Fruit fly (Drosophila melanogaster) whole organism, adult: ENCODE results near the gene P58IPK.
A peak's percentile ranks its signal among the peaks of the same experiment; 100 is the strongest.

Source experiments
- CG11617 ChIP-seq: fragments of 200-800 bp; sonication (Bioruptor generic); optimal IDR thresholded peaks from 2 replicates; lab custom pipeline; 2017; ENCODE audit warnings: mild to moderate bottlenecking, missing biosample characterization, missing genetic modification reagents, missing genetic modification characterization
- CG12768 ChIP-seq: fragments of 200-800 bp; sonication (Bioruptor generic); optimal IDR thresholded peaks from 2 replicates; lab custom pipeline; 2017; ENCODE audit warnings: missing biosample characterization, missing genetic modification characterization, mild to moderate bottlenecking, moderate library complexity, missing genetic modification reagents
- CG14711 ChIP-seq: fragments of 200-800 bp; sonication (Bioruptor generic); optimal IDR thresholded peaks from 2 replicates; lab custom pipeline; 2018; ENCODE audit warnings: missing biosample characterization, mild to moderate bottlenecking, missing genetic modification characterization, moderate library complexity
- CG1620 ChIP-seq: fragments of 200-800 bp; sonication (Bioruptor generic); optimal IDR thresholded peaks from 2 replicates; lab custom pipeline; 2016; ENCODE audit warnings: missing biosample characterization, missing genetic modification characterization
- CG33017 ChIP-seq: fragments of 200-800 bp; sonication (Bioruptor generic); optimal IDR thresholded peaks from 2 replicates; lab custom pipeline; 2018; ENCODE audit warnings: missing biosample characterization, mild to moderate bottlenecking, missing genetic modification characterization, moderate library complexity
- CG5204 ChIP-seq: fragments of 200-800 bp; sonication (Bioruptor generic); optimal IDR thresholded peaks from 2 replicates; lab custom pipeline; 2016; ENCODE audit warnings: missing biosample characterization, missing genetic modification characterization
- CG7045 ChIP-seq: fragments of 200-800 bp; sonication (Bioruptor generic); optimal IDR thresholded peaks from 2 replicates; lab custom pipeline; 2017; ENCODE audit warnings: missing biosample characterization, mild to moderate bottlenecking, missing genetic modification characterization
- CG7101 ChIP-seq: fragments of 200-800 bp; sonication (Bioruptor generic); optimal IDR thresholded peaks from 2 replicates; lab custom pipeline; 2018; ENCODE audit warnings: missing biosample characterization, mild to moderate bottlenecking, missing genetic modification characterization, moderate library complexity
- Clk ChIP-seq: fragments of 200-800 bp; sonication (Bioruptor generic); optimal IDR thresholded peaks from 2 replicates; lab custom pipeline; 2017; ENCODE audit warnings: missing biosample characterization, missing genetic modification characterization
- Crg-1 ChIP-seq: fragments of 200-800 bp; sonication (Bioruptor generic); optimal IDR thresholded peaks from 2 replicates; lab custom pipeline; 2016; ENCODE audit warnings: missing biosample characterization, missing genetic modification characterization
- Hr96 ChIP-seq: fragments of 200-800 bp; sonication (Bioruptor generic); optimal IDR thresholded peaks from 2 replicates; lab custom pipeline; 2016; ENCODE audit warnings: missing biosample characterization, missing genetic modification characterization
- Mnt ChIP-seq: fragments of 200-800 bp; sonication (Bioruptor generic); optimal IDR thresholded peaks from 2 replicates; lab custom pipeline; 2016; ENCODE audit warnings: missing biosample characterization, mild to moderate bottlenecking, missing genetic modification characterization
- bab1 ChIP-seq: fragments of 200-800 bp; sonication (Bioruptor generic); optimal IDR thresholded peaks from 3 replicates; lab custom pipeline; 2019; ENCODE audit warnings: missing biosample characterization, mild to moderate bottlenecking, missing genetic modification characterization, moderate library complexity
- cic ChIP-seq: fragments of 200-800 bp; sonication (Bioruptor generic); optimal IDR thresholded peaks from 2 replicates; lab custom pipeline; 2017; ENCODE audit warnings: missing biosample characterization, mild to moderate bottlenecking, missing genetic modification characterization, moderate library complexity
- cnc ChIP-seq, 2 experiments: fragments of >200 bp; optimal IDR thresholded peaks; 2 replicates each; lab custom pipeline; 2017
- kay ChIP-seq: fragments of 200-800 bp; sonication (Bioruptor generic); peaks from one replicate; lab custom pipeline; 2016; ENCODE audit warnings: missing biosample characterization, missing genetic modification characterization, borderline replicate concordance
- ovo ChIP-seq: fragments of 200-800 bp; sonication (Bioruptor generic); optimal IDR thresholded peaks from 2 replicates; lab custom pipeline; 2016; ENCODE audit warnings: missing biosample characterization, missing genetic modification characterization
- pad ChIP-seq: fragments of 200-800 bp; sonication (Bioruptor generic); optimal IDR thresholded peaks from 3 replicates; lab custom pipeline; 2017; ENCODE audit warnings: missing biosample characterization, missing genetic modification characterization, mild to moderate bottlenecking, moderate library complexity, missing genetic modification reagents
- tj ChIP-seq: fragments of 200-800 bp; sonication (Bioruptor generic); optimal IDR thresholded peaks from 3 replicates; lab custom pipeline; 2017; ENCODE audit warnings: missing biosample characterization, mild to moderate bottlenecking, missing genetic modification characterization, moderate library complexity
- toe ChIP-seq: fragments of 200-800 bp; sonication (Bioruptor generic); optimal IDR thresholded peaks from 2 replicates; lab custom pipeline; 2016; ENCODE audit warnings: missing biosample characterization, missing genetic modification characterization

The P58IPK gene

DNA sequence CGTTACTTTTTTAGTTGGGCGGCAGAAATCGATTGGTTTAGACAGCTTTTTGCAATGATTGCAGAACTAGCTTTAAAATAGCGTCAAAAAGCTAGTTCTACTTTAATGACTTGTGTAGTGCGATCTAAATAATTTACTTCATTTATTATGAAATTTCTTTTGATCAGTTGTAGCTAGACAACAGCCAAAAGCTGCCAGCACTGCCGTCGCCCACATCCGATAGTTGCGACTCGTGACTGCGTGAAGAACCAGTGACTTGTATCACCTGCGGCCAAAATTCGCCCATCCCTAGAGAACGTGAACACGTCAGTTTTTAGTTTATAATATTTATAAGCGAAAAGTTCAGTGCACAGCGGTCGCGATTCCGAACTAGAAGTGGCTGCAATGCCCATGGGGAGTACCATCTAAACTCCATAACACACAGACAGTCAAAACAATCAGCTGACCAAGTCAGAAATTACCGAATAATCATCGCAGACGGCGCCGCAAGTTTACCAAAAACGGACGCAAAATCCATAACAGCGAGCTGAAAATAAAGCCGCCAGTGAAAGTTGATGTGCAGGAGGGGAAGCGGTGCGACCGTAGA is at the start of gene P58IPK:
Gene P58IPK (plus strand): TSS at position 280 of the 586 bp plus-strand sequence.
- TF ChIP-seq tj (GFP tag; lab: Kevin White, UChicago) (peak; percentile 41), bab1 (peak; percentile 45), CG7045 (GFP tag; lab: Kevin White, UChicago) (peak; percentile 10), kay (no peak), Hr96 (no peak), pad (GFP tag; lab: Kevin White, UChicago) (peak; percentile 51), CG5204 (GFP tag; lab: Kevin White, UChicago) (no peak), CG7101 (tag; lab: Kevin White, UChicago) (peak; percentile 53), CG11617 (peak; percentile 45), CG1620 (GFP tag; lab: Kevin White, UChicago) (peak; percentile 72), ovo (no peak), toe (peak; percentile 86), CG14711 (tag; lab: Kevin White, UChicago) (peak; percentile 49), CG33017 (peak; percentile 15), cnc (optimal IDR thresholded peaks at IDR 0.05; lab: Kevin White, UChicago) (no peak), CG12768 (GFP tag; lab: Kevin White, UChicago) (peak; percentile 14), Crg-1 (GFP tag; lab: Kevin White, UChicago) (no peak), cic (GFP tag; lab: Kevin White, UChicago) (peak; percentile 46), Mnt (peak; percentile 77), Clk (GFP tag; lab: Kevin White, UChicago) (peak; percentile 31)

DNA sequence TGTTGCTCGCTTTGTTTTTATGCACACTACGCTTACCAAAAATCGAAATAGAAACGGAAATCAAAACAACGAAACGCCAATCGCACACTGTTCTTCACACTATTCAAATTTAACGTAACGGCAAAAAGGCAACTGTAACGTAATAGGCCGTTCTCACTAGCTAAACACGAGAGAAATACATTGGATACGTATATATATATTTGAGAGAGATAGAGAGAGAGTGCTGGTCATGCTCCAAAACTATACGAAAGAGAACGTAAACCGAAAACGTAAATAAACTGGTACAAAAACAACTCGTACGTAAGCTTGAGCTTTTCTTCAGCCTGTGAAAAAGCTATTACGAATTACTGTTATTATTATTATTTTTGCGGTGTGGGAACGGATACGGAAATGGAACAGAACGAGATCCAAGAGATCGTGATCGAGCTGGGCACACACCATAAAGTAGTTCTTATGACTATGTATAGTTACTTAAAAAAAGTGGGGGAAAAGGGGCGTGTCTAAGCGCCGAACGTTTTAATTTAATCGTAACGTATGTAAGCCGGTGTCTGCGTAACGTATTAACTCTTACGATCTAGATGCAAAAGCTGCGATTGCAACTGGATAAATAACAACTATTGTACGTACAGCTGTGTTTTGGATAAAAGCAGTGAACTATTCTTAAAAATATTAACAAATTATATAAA is 43.1 kb upstream of the P58IPK start:
- TF ChIP-seq kay: peak; percentile 68
- TF ChIP-seq cic (GFP tag; lab: Kevin White, UChicago): no peak

DNA sequence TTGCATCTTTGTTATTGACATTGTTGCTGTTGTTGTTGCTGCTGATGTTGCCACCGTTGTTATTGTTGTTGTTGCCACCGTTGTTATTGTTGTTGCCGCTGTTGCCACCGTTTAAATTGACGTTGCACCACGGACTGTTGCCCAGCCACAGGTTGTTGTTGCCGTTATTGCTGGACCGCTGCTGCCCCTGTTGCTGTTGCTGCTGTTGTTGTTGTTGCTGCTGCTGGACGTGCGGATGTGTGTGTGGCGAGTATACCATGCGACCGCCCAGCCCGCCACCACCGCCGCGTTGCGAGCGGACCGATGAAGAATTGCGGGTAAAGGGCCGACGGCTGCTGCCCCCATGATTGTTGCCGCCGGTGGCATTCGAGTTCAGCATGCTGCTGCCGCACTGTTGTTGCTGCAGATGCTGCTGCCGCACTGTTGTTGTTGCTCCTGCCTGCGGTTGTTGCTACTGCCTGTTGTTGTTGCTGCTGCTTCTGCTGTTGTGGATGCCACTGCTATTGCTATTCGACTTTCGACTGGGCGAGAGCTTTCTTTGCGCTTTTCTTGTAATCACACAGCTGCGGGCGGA is 39.8 kb upstream of the P58IPK start:
- TF ChIP-seq CG12768 (GFP tag; lab: Kevin White, UChicago): no peak
- no peak for TF ChIP-seq CG7101 (tag; lab: Kevin White, UChicago)
- no peak for TF ChIP-seq Mnt
- no peak for TF ChIP-seq Crg-1 (GFP tag; lab: Kevin White, UChicago)
- TF ChIP-seq cic (GFP tag; lab: Kevin White, UChicago): no peak
- no peak for TF ChIP-seq pad (GFP tag; lab: Kevin White, UChicago)

DNA sequence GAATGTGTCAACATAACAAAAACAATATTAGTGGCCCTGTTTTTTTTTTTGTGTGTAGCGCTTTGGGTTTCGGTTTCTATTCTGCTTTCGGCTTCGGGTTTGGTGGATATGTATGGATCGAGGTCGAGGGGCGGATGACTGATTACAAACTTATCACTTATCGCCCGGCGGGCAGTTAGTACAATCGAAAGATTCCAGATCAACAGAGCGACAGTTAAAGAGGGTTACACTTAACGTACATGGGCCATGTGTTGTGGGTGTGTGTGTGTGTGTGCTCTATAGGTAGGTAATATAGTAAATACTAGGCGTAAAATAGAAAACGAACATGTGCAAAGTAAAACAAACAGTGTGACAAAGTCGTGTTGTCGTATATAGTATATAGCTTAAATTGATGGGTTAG is 38.0 kb upstream of the P58IPK start:
- TF ChIP-seq CG5204 (GFP tag; lab: Kevin White, UChicago) (no peak), cic (GFP tag; lab: Kevin White, UChicago) (peak; percentile 66), Hr96 (no peak), Mnt (peak; percentile 22)

DNA sequence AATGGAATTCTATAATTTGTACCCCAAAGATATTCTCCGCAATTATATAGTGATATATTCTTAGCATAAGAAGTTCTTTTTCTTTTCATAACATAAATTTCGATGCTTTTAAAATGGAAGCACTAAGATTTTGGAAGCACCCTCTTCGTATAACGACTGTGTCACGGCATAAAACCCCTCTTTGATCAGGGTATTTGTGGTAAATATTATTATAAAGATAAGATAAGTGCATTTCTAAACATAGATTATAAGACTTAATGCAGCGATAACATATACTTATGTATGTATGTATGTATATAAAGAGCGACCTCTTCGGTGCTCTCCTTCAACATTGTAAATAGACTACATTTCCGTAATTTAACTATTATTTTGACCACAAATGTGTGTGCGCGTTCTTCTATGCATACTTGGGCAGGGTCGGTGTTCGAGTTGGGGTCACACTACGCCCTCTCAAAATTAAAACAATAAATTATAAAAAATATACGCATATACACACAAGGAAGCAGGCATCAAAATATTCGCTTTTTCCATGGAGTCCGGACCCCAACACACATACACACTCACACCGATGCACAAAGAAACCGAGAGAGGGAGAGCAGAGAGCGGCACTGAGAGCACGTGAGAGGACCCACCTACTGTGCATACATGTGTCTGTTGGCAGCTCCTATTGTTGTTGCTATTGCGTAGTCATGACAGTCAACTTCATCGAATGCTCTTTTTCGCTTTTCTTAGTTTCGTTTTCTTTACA is 36.3 kb upstream of the P58IPK start:
- TF ChIP-seq Crg-1 (GFP tag; lab: Kevin White, UChicago) (peak; percentile 0), Mnt (peak; percentile 60), CG5204 (GFP tag; lab: Kevin White, UChicago) (no peak)

DNA sequence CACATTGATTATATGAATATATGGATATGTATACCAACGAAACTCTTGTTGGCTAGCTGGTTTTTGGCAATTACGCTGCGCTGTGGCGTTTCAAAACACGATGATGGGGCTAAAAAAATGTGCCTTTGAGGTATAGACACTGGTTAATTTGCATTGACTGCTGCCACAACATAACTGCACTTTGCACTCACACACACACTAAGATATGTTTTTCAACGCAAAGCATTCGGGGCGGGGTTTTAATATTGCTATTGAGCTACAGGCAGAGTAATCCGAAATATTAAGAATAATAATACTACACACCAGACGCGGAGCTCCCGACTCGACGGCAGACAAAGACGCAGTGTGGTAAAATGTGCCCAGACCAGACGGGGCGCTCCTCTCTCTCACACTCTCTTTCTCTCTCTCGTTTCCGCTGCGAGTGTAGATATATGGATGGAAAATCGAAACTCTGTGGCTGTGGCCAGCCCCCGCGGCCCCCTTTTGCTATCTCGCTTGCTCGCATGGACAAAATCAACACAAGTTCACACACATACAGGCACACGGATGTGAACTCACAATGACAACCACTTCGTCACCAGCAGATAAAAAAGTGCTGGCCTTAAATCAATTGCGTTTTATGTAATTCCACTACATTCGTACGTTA is 35.6 kb upstream of the P58IPK start:
- TF ChIP-seq bab1 (peak; percentile 20), tj (GFP tag; lab: Kevin White, UChicago) (peak; percentile 78), CG7045 (GFP tag; lab: Kevin White, UChicago) (peak; percentile 51), CG12768 (GFP tag; lab: Kevin White, UChicago) (peak; percentile 83), cnc (optimal IDR thresholded peaks at IDR 0.05; lab: Kevin White, UChicago) (peak in 1 of 2 experiments; percentile 80), CG14711 (tag; lab: Kevin White, UChicago) (peak; percentile 52), kay (no peak), CG5204 (GFP tag; lab: Kevin White, UChicago) (no peak), CG1620 (GFP tag; lab: Kevin White, UChicago) (peak; percentile 6), Hr96 (peak; percentile 31), CG7101 (tag; lab: Kevin White, UChicago) (peak; percentile 63), pad (GFP tag; lab: Kevin White, UChicago) (peak; percentile 56), Clk (GFP tag; lab: Kevin White, UChicago) (peak; percentile 23), CG11617 (peak; percentile 57), cic (GFP tag; lab: Kevin White, UChicago) (peak; percentile 89), Mnt (peak; percentile 93), toe (no peak), CG33017 (peak; percentile 43), ovo (peak; percentile 47), Crg-1 (GFP tag; lab: Kevin White, UChicago) (peak; percentile 68)
